Worm (Caenorhabditis elegans): ENCODE measurements around the gene R08A2.5.
A peak's percentile ranks its signal among the peaks of the same experiment; 100 is the strongest.

The R08A2.5 gene

DNA sequence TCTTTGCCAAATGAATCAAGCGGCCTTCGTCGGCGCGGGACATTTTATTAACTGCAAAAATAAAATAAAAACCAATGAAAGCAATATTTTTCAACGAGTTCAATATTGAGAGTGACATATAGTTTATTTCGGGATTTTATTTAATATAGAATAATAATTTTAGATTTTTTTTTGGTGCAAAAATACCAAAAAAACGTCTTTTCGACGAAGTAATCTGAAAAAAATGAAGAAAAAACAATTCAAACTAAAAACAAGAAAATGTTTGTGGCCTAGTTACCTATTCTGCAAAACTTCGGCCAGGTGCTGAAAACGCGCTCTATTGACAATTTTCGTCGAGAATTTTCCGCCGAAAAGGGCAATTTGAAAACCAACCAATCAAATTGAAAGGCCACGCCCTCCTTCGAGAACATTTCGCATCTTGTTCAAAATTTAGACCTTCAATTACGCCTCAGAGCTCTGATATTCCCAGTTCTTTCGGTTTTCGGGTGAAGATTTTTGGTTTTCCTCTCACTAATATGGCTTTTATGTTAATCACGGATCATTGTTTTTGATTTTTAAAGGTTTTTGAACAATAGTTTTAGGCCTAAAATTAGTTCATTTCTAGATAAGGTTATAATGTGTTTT is 26.9 kb upstream of the R08A2.5 start, which contains the start of gene C47E8.4 (continued):
- peak; percentile 99 for TF ChIP-seq lsy-12 (tag; optimal IDR thresholded peaks at IDR 0.05)
- no peak for TF ChIP-seq unc-39 (tag; optimal IDR thresholded peaks at IDR 0.05)
- peak; percentile 98 for TF ChIP-seq nhr-25 (tag; optimal IDR thresholded peaks at IDR 0.05)
- TF ChIP-seq ZK546.5 (tag; optimal IDR thresholded peaks at IDR 0.05): peak; percentile 39
- TF ChIP-seq lin-39 (tag; optimal IDR thresholded peaks at IDR 0.05): peak; percentile 93

DNA sequence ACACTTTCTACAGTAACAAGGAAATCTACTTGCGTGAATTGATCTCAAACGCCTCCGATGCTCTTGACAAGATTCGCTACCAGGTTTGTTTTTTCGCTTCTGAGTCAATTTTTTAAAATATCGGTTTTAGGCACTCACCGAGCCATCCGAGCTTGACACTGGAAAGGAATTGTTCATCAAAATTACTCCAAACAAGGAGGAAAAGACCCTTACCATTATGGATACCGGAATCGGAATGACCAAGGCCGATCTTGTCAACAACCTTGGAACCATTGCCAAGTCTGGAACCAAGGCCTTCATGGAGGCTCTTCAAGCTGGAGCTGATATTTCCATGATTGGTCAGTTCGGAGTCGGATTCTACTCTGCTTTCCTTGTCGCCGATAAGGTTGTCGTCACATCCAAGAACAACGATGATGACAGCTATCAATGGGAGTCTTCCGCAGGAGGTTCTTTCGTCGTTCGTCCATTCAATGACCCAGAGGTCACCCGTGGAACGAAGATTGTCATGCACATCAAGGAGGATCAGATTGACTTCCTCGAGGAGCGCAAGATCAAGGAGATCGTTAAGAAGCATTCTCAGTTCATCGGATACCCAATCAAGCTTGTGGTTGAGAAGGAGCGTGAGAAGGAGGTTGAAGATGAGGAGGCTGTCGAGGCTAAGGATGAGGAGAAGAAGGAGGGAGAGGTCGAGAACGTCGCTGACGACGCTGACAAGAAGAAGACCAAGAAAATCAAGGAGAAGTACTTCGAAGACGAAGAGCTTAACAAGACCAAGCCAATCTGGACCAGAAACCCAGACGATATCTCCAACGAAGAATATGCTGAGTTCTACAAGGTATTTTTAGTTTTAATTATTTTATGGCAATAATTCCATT is 25.9 kb upstream of the R08A2.5 start:
- TF ChIP-seq nfya-1 (tag; optimal IDR thresholded peaks at IDR 0.05; ENCODE audit: insufficient read depth) (no peak), snpc-4 (tag; optimal IDR thresholded peaks at IDR 0.05) (peak; percentile 3), nhr-25 (tag; optimal IDR thresholded peaks at IDR 0.05) (peak; percentile 11), ama-1 (optimal IDR thresholded peaks at IDR 0.05) (peak; percentile 93)

DNA sequence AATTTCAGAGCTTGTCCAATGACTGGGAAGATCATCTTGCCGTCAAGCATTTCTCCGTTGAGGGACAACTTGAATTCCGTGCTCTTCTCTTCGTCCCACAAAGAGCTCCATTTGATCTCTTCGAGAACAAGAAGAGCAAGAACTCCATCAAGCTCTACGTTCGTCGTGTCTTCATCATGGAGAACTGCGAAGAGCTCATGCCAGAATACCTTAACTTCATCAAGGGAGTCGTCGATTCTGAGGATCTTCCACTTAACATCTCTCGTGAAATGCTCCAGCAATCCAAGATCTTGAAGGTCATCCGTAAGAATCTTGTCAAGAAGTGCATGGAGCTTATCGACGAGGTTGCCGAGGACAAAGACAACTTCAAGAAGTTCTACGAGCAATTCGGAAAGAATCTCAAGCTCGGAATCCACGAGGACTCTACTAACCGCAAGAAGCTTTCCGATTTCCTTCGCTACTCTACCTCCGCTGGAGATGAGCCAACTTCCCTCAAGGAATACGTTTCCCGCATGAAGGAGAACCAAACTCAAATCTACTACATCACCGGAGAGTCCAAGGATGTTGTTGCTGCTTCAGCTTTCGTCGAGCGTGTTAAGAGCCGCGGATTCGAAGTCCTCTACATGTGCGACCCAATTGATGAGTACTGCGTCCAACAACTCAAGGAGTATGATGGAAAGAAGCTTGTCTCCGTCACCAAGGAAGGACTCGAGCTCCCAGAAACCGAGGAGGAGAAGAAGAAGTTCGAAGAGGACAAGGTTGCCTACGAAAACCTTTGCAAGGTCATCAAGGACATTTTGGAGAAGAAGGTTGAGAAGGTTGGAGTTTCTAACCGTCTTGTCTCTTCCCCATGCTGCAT is 25.1 kb upstream of the R08A2.5 start:
- TF ChIP-seq ceh-28 (tag; optimal IDR thresholded peaks at IDR 0.05) (no peak), nhr-67 (tag; optimal IDR thresholded peaks at IDR 0.05) (no peak), ztf-4 (tag; optimal IDR thresholded peaks at IDR 0.05) (peak; percentile 5), egl-5 (tag; optimal IDR thresholded peaks at IDR 0.05) (no peak), zag-1 (tag; optimal IDR thresholded peaks at IDR 0.05) (no peak), nhr-28 (tag; optimal IDR thresholded peaks at IDR 0.05) (no peak), egl-27 (tag; optimal IDR thresholded peaks at IDR 0.05) (no peak), ceh-16 (tag; optimal IDR thresholded peaks at IDR 0.05) (no peak), nfya-1 (tag; optimal IDR thresholded peaks at IDR 0.05; ENCODE audit: insufficient read depth) (peak; percentile 25), nhr-12 (tag; optimal IDR thresholded peaks at IDR 0.05) (no peak), pha-4 (tag; optimal IDR thresholded peaks at IDR 0.05) (peak; percentile 16), nhr-25 (tag; optimal IDR thresholded peaks at IDR 0.05) (no peak), nhr-76 (tag; optimal IDR thresholded peaks at IDR 0.05) (no peak), nhr-23 (tag; optimal IDR thresholded peaks at IDR 0.05) (no peak), ama-1 (optimal IDR thresholded peaks at IDR 0.05) (peak; percentile 91), tbx-2 (tag; optimal IDR thresholded peaks at IDR 0.05) (no peak), ztf-11 (tag; optimal IDR thresholded peaks at IDR 0.05) (no peak), elt-3 (tag; optimal IDR thresholded peaks at IDR 0.05) (no peak), unc-62 (GFP tag; optimal IDR thresholded peaks at IDR 0.05) (no peak), fos-1 (tag; optimal IDR thresholded peaks at IDR 0.05) (no peak), pqm-1 (tag; optimal IDR thresholded peaks at IDR 0.05) (no peak), daf-12 (tag; optimal IDR thresholded peaks at IDR 0.05) (no peak), skn-1 (tag; optimal IDR thresholded peaks at IDR 0.05) (no peak)

DNA sequence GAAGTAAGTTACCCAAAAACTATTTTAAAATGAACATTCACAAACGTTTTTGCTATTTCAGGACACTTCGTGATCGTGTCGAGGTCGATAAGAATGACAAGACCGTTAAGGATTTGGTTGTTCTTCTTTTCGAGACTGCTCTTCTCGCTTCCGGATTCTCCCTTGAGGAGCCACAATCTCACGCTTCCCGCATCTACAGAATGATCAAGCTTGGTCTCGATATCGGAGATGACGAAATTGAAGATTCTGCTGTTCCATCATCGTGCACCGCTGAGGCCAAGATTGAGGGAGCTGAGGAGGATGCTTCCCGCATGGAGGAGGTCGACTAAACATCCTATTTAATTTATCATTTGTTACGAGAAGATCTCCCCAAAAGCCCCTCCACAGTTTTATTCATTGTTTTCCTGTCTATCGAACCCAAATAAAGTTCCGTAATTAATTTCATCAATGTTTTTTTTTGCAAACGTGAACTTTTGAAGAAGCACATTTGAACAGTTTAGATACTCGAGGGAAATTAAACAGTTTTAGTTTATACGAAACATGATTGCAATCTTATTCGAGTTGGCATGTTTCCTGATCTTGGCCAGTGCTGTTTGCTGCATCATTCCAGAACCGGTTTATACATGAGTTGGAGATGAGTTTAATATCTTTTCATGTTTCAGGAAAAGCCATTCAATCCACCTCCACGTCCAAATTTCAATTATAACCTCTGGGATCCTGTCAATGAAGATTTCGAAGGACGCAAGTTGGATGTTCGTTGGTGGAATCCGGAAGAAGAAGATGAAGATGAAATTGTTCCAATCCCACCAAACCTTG is 24.1 kb upstream of the R08A2.5 start, which contains the start of gene C47E8.11:
Gene C47E8.11, plus strand, starts transcription at position 520 of the 816 bp plus-strand sequence.
- TF ChIP-seq snpc-4 (tag; optimal IDR thresholded peaks at IDR 0.05): peak; percentile 52
- TF ChIP-seq ztf-4 (tag; optimal IDR thresholded peaks at IDR 0.05): peak; percentile 71
- TF ChIP-seq hmg-11 (tag; optimal IDR thresholded peaks at IDR 0.05): peak; percentile 22
- peak; percentile 89 for TF ChIP-seq nhr-25 (tag; optimal IDR thresholded peaks at IDR 0.05)
- peak; percentile 81 for TF ChIP-seq tbx-2 (tag; optimal IDR thresholded peaks at IDR 0.05)
- peak; percentile 99 for TF ChIP-seq ama-1 (optimal IDR thresholded peaks at IDR 0.05)
- TF ChIP-seq pha-4 (tag; optimal IDR thresholded peaks at IDR 0.05): peak; percentile 79
- TF ChIP-seq fkh-2 (tag; optimal IDR thresholded peaks at IDR 0.05): no peak
- TF ChIP-seq nhr-23 (tag; optimal IDR thresholded peaks at IDR 0.05): peak; percentile 64
- no peak for TF ChIP-seq nhr-77 (tag; optimal IDR thresholded peaks at IDR 0.05)
- peak; percentile 29 for TF ChIP-seq fos-1 (tag; optimal IDR thresholded peaks at IDR 0.05)
- peak; percentile 59 for TF ChIP-seq nhr-43 (tag; optimal IDR thresholded peaks at IDR 0.05; ENCODE audit: poor library complexity, severe bottlenecking)
- TF ChIP-seq mml-1 (tag; optimal IDR thresholded peaks at IDR 0.05): no peak
- peak; percentile 45 for TF ChIP-seq lin-39 (tag; optimal IDR thresholded peaks at IDR 0.05)
- peak; percentile 60 for TF ChIP-seq nfya-1 (tag; optimal IDR thresholded peaks at IDR 0.05; ENCODE audit: insufficient read depth)
- TF ChIP-seq lsy-12 (tag; optimal IDR thresholded peaks at IDR 0.05): peak; percentile 37
- no peak for TF ChIP-seq lin-15B (tag; optimal IDR thresholded peaks at IDR 0.05)
- no peak for TF ChIP-seq nhr-67 (tag; optimal IDR thresholded peaks at IDR 0.05)
- peak; percentile 26 for TF ChIP-seq egl-5 (tag; optimal IDR thresholded peaks at IDR 0.05)
- peak; percentile 42 for TF ChIP-seq elt-2 (tag; optimal IDR thresholded peaks at IDR 0.05)
- no peak for TF ChIP-seq skn-1 (tag; optimal IDR thresholded peaks at IDR 0.05)
- no peak for TF ChIP-seq ztf-11 (tag; optimal IDR thresholded peaks at IDR 0.05)
